Worm (Caenorhabditis elegans) whole organism, late embryonic: ENCODE measurements around the gene ipla-5.

Experiments
- C08G9.2 ChIP-seq: sonication (generic microtip); optimal IDR thresholded peaks from 2 replicates; lab custom pipeline; 2016; ENCODE audit warnings: mild to moderate bottlenecking, missing genetic modification characterization, moderate library complexity, missing compliant biosample characterization
- dve-1 ChIP-seq: sonication (generic microtip); optimal IDR thresholded peaks from 2 replicates; lab custom pipeline; 2017; ENCODE audit warnings: antibody characterized with exemption, mild to moderate bottlenecking, missing genetic modification characterization, missing compliant biosample characterization
- elt-2 ChIP-seq: sonication (generic microtip); optimal IDR thresholded peaks from 2 replicates; lab custom pipeline; 2016; ENCODE audit warnings: missing genetic modification reagents, missing genetic modification characterization, missing compliant biosample characterization
- hlh-30 ChIP-seq: sonication (generic microtip); optimal IDR thresholded peaks from 2 replicates; lab custom pipeline; 2017; ENCODE audit warnings: antibody characterized with exemption, missing genetic modification characterization, missing compliant biosample characterization; ENCODE audit not compliant: insufficient read depth
- nfya-1 ChIP-seq: sonication (generic microtip); optimal IDR thresholded peaks from 2 replicates; lab custom pipeline; 2017; ENCODE audit warnings: missing genetic modification characterization, mild to moderate bottlenecking, missing compliant biosample characterization, antibody characterized with exemption, moderate library complexity
- nhr-232 ChIP-seq: sonication (generic microtip); optimal IDR thresholded peaks from 2 replicates; lab custom pipeline; 2016; ENCODE audit warnings: missing genetic modification characterization, missing compliant biosample characterization
- pqm-1 ChIP-seq: sonication (generic microtip); optimal IDR thresholded peaks from 2 replicates; lab custom pipeline; 2016; ENCODE audit warnings: missing genetic modification characterization, missing compliant biosample characterization
- pros-1 ChIP-seq: fragments of 150-350 bp; optimal IDR thresholded peaks from 2 replicates; lab custom pipeline; 2014; ENCODE audit warnings: missing biosample characterization, missing genetic modification reagents, missing genetic modification characterization
- tbx-2 ChIP-seq: sonication (generic microtip); optimal IDR thresholded peaks from 2 replicates; lab custom pipeline; 2016; ENCODE audit warnings: missing genetic modification characterization, missing compliant biosample characterization
- unc-3 ChIP-seq, 2 experiments: fragments of 200-800 bp in 1 of 2; sonication (Bioruptor generic) in 1 of 2; sonication (generic microtip) in 1 of 2; conservative IDR thresholded peaks in 1 of 2; optimal IDR thresholded peaks in 1 of 2; 2 replicates each; pipeline versions ENCODE4 v1.3.6 to Lab custom; 2016 to 2022; ENCODE audit warnings: missing compliant biosample characterization in 2 of 2, missing genetic modification characterization in 2 of 2, missing genetic modification reagents in 1 of 2
- unc-42 ChIP-seq: sonication (generic microtip); optimal IDR thresholded peaks from 2 replicates; lab custom pipeline; 2016; ENCODE audit warnings: missing genotype, missing genetic modification characterization, missing compliant biosample characterization
- unc-55 ChIP-seq: sonication (generic microtip); optimal IDR thresholded peaks from 2 replicates; lab custom pipeline; 2017; ENCODE audit warnings: missing biosample characterization, missing genetic modification reagents, missing genetic modification characterization

DNA sequence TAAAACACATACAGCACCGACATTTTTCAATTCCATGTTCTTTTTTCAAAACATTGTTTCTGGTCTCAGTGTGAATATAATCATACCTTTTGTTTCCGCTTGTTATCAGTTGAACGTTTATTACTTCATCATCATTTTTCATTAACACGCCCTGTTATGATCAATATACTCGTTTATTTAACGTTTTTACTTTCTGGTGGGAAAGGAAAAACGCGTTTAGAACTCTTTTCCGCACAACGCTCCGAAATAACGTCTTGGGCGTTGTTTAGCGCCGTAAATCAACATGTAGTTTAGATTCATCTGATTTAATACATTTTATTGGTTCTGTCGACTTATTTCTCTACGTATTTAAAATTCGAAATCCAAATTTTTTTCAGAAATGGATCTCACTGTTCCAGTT is 10.3 kb downstream of the ipla-5 start, which contains the start of gene pgm-3:
- TF ChIP-seq pros-1 (tag; lab: Kevin White, UChicago) = no peak
- TF ChIP-seq unc-55 (GFP tag; lab: Kevin White, UChicago) = no peak
- TF ChIP-seq nhr-232 (tag; lab: Kevin White, UChicago) = no peak
- TF ChIP-seq dve-1 (tag; lab: Kevin White, UChicago) = no peak
- no peak for TF ChIP-seq nfya-1 (tag; lab: Kevin White, UChicago)
- no peak for TF ChIP-seq unc-42
- no peak for TF ChIP-seq hlh-30 (tag; lab: Kevin White, UChicago)
- no peak for TF ChIP-seq C08G9.2 (tag; lab: Kevin White, UChicago)
- TF ChIP-seq tbx-2 (tag; lab: Kevin White, UChicago) = no peak
- TF ChIP-seq elt-2 (tag; lab: Kevin White, UChicago) = no peak
- TF ChIP-seq pqm-1 (tag; lab: Kevin White, UChicago) = no peak
- TF ChIP-seq unc-3 (GFP tag; conservative IDR thresholded peaks at IDR 0.05; lab: Robert Waterston, UW) = no peak
- no peak for TF ChIP-seq unc-3 (tag; optimal IDR thresholded peaks at IDR 0.05; lab: Kevin White, UChicago)
